Worm (Caenorhabditis elegans) whole organism, L4/young adult: ENCODE results near the gene ptc-3.

Source experiments
- dao-5 ChIP-seq: sonication (generic microtip); optimal IDR thresholded peaks from 2 replicates; lab custom pipeline; 2016; ENCODE audit warnings: missing genotype, missing genetic modification characterization, moderate library complexity, missing compliant biosample characterization
- him-1 ChIP-seq: sonication (generic microtip); optimal IDR thresholded peaks from 2 replicates; lab custom pipeline; 2016; ENCODE audit warnings: missing genotype, missing genetic modification reagents, missing genetic modification characterization, missing compliant biosample characterization

DNA sequence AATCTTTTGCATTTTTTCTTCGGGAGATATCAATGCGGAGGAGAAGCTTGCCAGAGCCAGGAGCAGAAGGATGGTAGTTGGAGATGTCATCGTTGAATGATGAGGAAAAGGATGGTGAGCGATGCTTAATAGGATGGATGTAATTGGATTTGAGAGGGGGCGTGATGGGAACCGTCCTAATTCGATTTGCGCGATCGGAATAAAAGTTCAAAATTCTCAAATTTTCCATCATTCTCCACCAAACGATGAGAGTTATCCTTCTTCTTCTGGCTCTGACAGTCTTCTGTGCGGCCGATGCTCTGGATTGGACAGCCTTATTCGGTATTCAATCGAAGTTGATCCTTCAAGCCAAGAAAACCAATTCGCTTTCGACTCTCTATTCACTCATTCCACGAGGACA is 28.2 kb downstream of the ptc-3 start, which contains the start of the genes K12H6.4 and K12H6.9:
- TF ChIP-seq him-1 (tag; lab: Kevin White, UChicago) (no peak), dao-5 (tag; lab: Kevin White, UChicago) (no peak)
